Worm (Caenorhabditis elegans): ENCODE results near the gene R05D8.7.

The R05D8.7 gene

ce11 chrV:2803258-2803657, 40.2 kb upstream of the R05D8.7 start:
- TF ChIP-seq somi-1 (GFP tag; optimal IDR thresholded peaks at IDR 0.05) (no peak), zfh-2 (GFP tag; conservative IDR thresholded peaks at IDR 0.05) (peak; percentile 57), nhr-179 (tag; optimal IDR thresholded peaks at IDR 0.05) (no peak), T26A5.8 (tag; optimal IDR thresholded peaks at IDR 0.05) (no peak), ceh-91 (GFP tag; IDR thresholded peaks at IDR 0.05) (no peak)

DNA sequence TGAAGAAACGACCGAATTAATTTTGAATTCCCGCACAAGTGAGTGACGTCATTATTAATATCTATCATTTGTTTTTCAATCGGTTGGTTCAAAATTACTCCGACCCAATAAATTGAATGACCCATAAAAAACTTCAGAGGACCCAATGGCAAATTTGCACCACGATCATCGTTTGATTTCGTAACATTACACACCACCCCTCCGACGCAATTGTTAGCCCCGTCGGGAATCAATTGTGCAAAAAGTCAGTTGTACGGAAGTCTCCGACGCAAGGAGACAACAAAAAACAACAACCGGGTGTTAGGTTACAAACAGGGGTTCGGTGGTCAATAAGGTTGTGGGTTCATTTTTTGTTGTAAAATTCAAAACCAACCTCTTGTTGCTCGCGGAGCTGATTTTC, 38.9 kb upstream of the R05D8.7 start:
- TF ChIP-seq rcor-1 (GFP tag; IDR thresholded peaks at IDR 0.05) (no peak), ztf-26 (tag; optimal IDR thresholded peaks at IDR 0.05) (no peak), unc-130 (GFP tag; optimal IDR thresholded peaks at IDR 0.05) (no peak), ztf-3 (GFP tag; optimal IDR thresholded peaks at IDR 0.05) (no peak), nfyb-1 (GFP tag; IDR thresholded peaks at IDR 0.05) (no peak), F57A8.1 (GFP tag; optimal IDR thresholded peaks at IDR 0.05) (no peak), bed-1 (GFP tag; IDR thresholded peaks at IDR 0.05) (no peak), nhr-120 (GFP tag; IDR thresholded peaks at IDR 0.05) (no peak)

- no peak for TF ChIP-seq zim-3 (tag; optimal IDR thresholded peaks at IDR 0.05)
- TF ChIP-seq egrh-3 (GFP tag; IDR thresholded peaks at IDR 0.05): peak; percentile 11; the same call in 1 of the 2 replicates
- no peak for TF ChIP-seq cebp-1 (GFP tag; IDR thresholded peaks at IDR 0.05)
- TF ChIP-seq cebp-1 (tag; optimal IDR thresholded peaks at IDR 0.05): no peak
- no peak for TF ChIP-seq let-607 (tag; optimal IDR thresholded peaks at IDR 0.05)
- no peak for TF ChIP-seq B0019.2 (GFP tag; conservative IDR thresholded peaks at IDR 0.05)
- TF ChIP-seq Y53G8AR.9 (GFP tag; conservative IDR thresholded peaks at IDR 0.05): no peak
- no peak for TF ChIP-seq akir-1 (GFP tag; optimal IDR thresholded peaks at IDR 0.05)
- TF ChIP-seq zfh-2 (GFP tag; conservative IDR thresholded peaks at IDR 0.05): peak; percentile 65; the same call in 1 of the 2 replicates
- TF ChIP-seq rpc-1 (optimal IDR thresholded peaks at IDR 0.05): no peak
- TF ChIP-seq rpc-1 (tag; optimal IDR thresholded peaks at IDR 0.05): no peak
- TF ChIP-seq lsl-1 (GFP tag; optimal IDR thresholded peaks at IDR 0.05): no peak
- TF ChIP-seq ZK185.1 (tag; optimal IDR thresholded peaks at IDR 0.05; ENCODE audit: poor library complexity, severe bottlenecking): no peak
- TF ChIP-seq ceh-100 (GFP tag; IDR thresholded peaks at IDR 0.05): no peak
- no peak for TF ChIP-seq Y95B8A.8 (GFP tag; IDR thresholded peaks at IDR 0.05)
- no peak for TF ChIP-seq madf-6 (GFP tag; IDR thresholded peaks at IDR 0.05)
- no peak for TF ChIP-seq cebp-2 (GFP tag; IDR thresholded peaks at IDR 0.05)
- no peak for TF ChIP-seq K11D2.4 (GFP tag; IDR thresholded peaks at IDR 0.05)
- no peak for TF ChIP-seq mcd-1 (GFP tag; IDR thresholded peaks at IDR 0.05)
Observed at ce11 chrV:2800676-2801075, 37.7 kb upstream of the R05D8.7 start.

DNA sequence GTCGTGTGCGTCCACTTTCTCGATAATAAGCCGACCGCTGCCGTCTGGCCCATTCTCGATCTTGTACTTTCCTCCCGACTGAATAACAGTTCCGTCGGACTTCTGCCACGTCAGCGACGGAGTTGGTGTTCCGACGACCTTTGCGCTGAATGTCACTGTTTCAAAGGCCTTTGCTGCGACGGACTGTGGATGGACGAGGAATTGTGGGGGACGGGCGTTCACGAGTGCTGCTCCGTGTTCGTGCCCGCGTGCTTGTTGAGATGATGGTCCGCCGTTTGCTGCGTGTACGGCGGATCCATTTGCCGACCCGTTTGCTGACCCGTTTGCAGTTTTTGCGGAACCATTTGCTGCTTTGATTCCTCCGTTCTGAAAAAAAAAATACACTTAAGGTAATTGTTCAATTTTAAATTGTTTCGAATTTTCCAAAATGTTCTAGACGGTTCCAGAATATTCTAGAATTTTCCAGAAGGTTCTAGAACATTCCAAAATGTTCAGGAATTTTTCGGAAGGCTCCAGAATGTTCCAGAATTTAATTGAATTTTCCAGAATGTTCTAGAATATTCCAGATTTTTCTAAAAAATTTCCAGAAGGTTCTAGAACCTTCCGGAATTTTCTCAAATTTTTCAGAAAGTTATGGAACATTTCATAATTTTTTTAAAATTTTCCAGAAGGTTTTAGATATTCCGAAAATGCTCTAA, 36.3 kb upstream of the R05D8.7 start:
- TF ChIP-seq nhr-179 (tag; optimal IDR thresholded peaks at IDR 0.05) (no peak), him-1 (tag; optimal IDR thresholded peaks at IDR 0.05) (no peak), lin-54 (GFP tag; optimal IDR thresholded peaks at IDR 0.05) (no peak), F57A8.1 (GFP tag; optimal IDR thresholded peaks at IDR 0.05) (no peak), nhr-120 (GFP tag; IDR thresholded peaks at IDR 0.05) (no peak), pha-4 (tag; optimal IDR thresholded peaks at IDR 0.05) (no peak), tbx-9 (tag; optimal IDR thresholded peaks at IDR 0.05; ENCODE audit: borderline replicate concordance) (no peak), D2030.7 (GFP tag; IDR thresholded peaks at IDR 0.05) (no peak), hsf-1 (GFP tag; IDR thresholded peaks at IDR 0.05) (peak; percentile 93), F39B2.1 (GFP tag; IDR thresholded peaks at IDR 0.05) (no peak), tbp1 (GFP tag; optimal IDR thresholded peaks at IDR 0.05) (no peak), somi-1 (GFP tag; optimal IDR thresholded peaks at IDR 0.05) (no peak), rpc-1 (optimal IDR thresholded peaks at IDR 0.05) (peak; percentile 31), rpc-1 (tag; optimal IDR thresholded peaks at IDR 0.05) (no peak), lsl-1 (GFP tag; optimal IDR thresholded peaks at IDR 0.05) (no peak), Y56A3A.18 (GFP tag; IDR thresholded peaks at IDR 0.05) (no peak), egl-18 (GFP tag; IDR thresholded peaks at IDR 0.05) (no peak), lin-26 (GFP tag; IDR thresholded peaks at IDR 0.05) (0 out of 2 replicates have a peak, but pooled peaks have one; percentile 24), B0336.3 (GFP tag; IDR thresholded peaks at IDR 0.05) (no peak), zfh-2 (GFP tag; conservative IDR thresholded peaks at IDR 0.05) (peak; percentile 60; the same call in 1 of the 2 replicates), ceh-27 (GFP tag; optimal IDR thresholded peaks at IDR 0.05) (no peak)

Data from whole organism, young adult.